Comparison of ENCODE assay signal across 2 fruit fly cellular contexts in genomic region chr3L:3935567-3936207, dm6.
A peak's percentile ranks its signal among the peaks of the same experiment; 100 is the strongest.
TF ChIP-seq lines count a peak whose summit lies in the region.

Eip63F-1 (minus strand) TSS chr3L:3935617.

TF ChIP-seq in whole organism, embryonic, 481 proteins besides CTCF, POLR2A, EP300 and RAD21 (continued from another document and continues in another):
- TF ChIP-seq CG13296 (GFP tag; optimal IDR thresholded peaks at IDR 0.05; lab: Kevin White, UChicago) (peak; percentile 70), CG15696 (tag; optimal IDR thresholded peaks at IDR 0.05; lab: Kevin White, UChicago) (no peak), CG12942 (GFP tag; optimal IDR thresholded peaks at IDR 0.05; lab: Kevin White, UChicago) (peak; percentile 42), vvl (GFP tag; IDR thresholded peaks at IDR 0.05; lab: Robert Waterston, UW) (peak; percentile 52), ken (GFP tag; IDR thresholded peaks at IDR 0.05; lab: Robert Waterston, UW) (peak; percentile 46; the same call in 1 of the 3 replicates), Hr3 (GFP tag; optimal IDR thresholded peaks at IDR 0.05; lab: Kevin White, UChicago) (peak; percentile 53), H2.0 (GFP tag; IDR thresholded peaks at IDR 0.05; lab: Robert Waterston, UW) (peak; percentile 51; the same call in 1 of the 2 replicates), gce (GFP tag; IDR thresholded peaks at IDR 0.05; lab: Robert Waterston, UW) (no peak), Ada2b (GFP tag; IDR thresholded peaks at IDR 0.05; lab: Robert Waterston, UW) (peak; percentile 35; the same call in 1 of the 2 replicates), HmgZ (tag; optimal IDR thresholded peaks at IDR 0.05; lab: Kevin White, UChicago) (peak; percentile 46), CG1792 (GFP tag; optimal IDR thresholded peaks at IDR 0.05; lab: Kevin White, UChicago) (peak; percentile 2), CG11695 (GFP tag; IDR thresholded peaks at IDR 0.05; lab: Robert Waterston, UW) (peak; percentile 40; the same call in 2 of the 3 replicates), fd96Cb (tag; optimal IDR thresholded peaks at IDR 0.05; lab: Kevin White, UChicago) (peak; percentile 65), CG1024 (GFP tag; IDR thresholded peaks at IDR 0.05; lab: Robert Waterston, UW) (peak; percentile 30; the same call in 1 of the 2 replicates), CG14050 (GFP tag; IDR thresholded peaks at IDR 0.05; lab: Robert Waterston, UW) (peak; percentile 54; the same call in 2 of the 3 replicates), Rfx (GFP tag; IDR thresholded peaks at IDR 0.05; lab: Robert Waterston, UW) (peak; percentile 68), CG5953 (GFP tag; IDR thresholded peaks at IDR 0.05; lab: Robert Waterston, UW) (peak; percentile 37; the same call in 1 of the 2 replicates), D (optimal IDR thresholded peaks at IDR 0.05; lab: Kevin White, UChicago) (no peak), D (GFP tag; optimal IDR thresholded peaks at IDR 0.05; lab: Kevin White, UChicago) (peak; percentile 52), CG9932 (GFP tag; IDR thresholded peaks at IDR 0.05; lab: Robert Waterston, UW) (peak; percentile 61), CG18262 (tag; optimal IDR thresholded peaks at IDR 0.05; lab: Kevin White, UChicago) (peak; percentile 69), CG15601 (tag; optimal IDR thresholded peaks at IDR 0.05; lab: Kevin White, UChicago) (peak; percentile 27), CG12236 (GFP tag; optimal IDR thresholded peaks at IDR 0.05; lab: Kevin White, UChicago) (no peak), CG13123 (GFP tag; optimal IDR thresholded peaks at IDR 0.05; lab: Kevin White, UChicago) (peak; percentile 4), fd3F (GFP tag; optimal IDR thresholded peaks at IDR 0.05; lab: Kevin White, UChicago) (peak; percentile 56), CG3847 (GFP tag; IDR thresholded peaks at IDR 0.05; lab: Robert Waterston, UW) (0 out of 2 replicates have a peak, but pooled peaks have one; percentile 42), Med (GFP tag; lab: Kevin White, UChicago) (peak; percentile 86), Abd-B (GFP tag; optimal IDR thresholded peaks at IDR 0.05; lab: Kevin White, UChicago) (peak; percentile 45), Hsf (GFP tag; optimal IDR thresholded peaks at IDR 0.05; lab: Kevin White, UChicago) (peak; percentile 38), Xrp1 (GFP tag; IDR thresholded peaks at IDR 0.05; lab: Robert Waterston, UW) (peak; percentile 19; the same call in 1 of the 2 replicates), Deaf1 (tag; optimal IDR thresholded peaks at IDR 0.05; lab: Kevin White, UChicago) (peak; percentile 51), zen (tag; optimal IDR thresholded peaks at IDR 0.05; lab: Kevin White, UChicago) (peak; percentile 32), psq (GFP tag; optimal IDR thresholded peaks at IDR 0.05; lab: Kevin White, UChicago) (peak; percentile 13), Oli (tag; optimal IDR thresholded peaks at IDR 0.05; lab: Kevin White, UChicago) (peak; percentile 78), CoRest (tag; optimal IDR thresholded peaks at IDR 0.05; lab: Kevin White, UChicago) (peak; percentile 83), Asciz (GFP tag; optimal IDR thresholded peaks at IDR 0.05; lab: Kevin White, UChicago) (peak; percentile 63), CG4404 (GFP tag; IDR thresholded peaks at IDR 0.05; lab: Robert Waterston, UW) (peak; percentile 19; the same call in 1 of the 2 replicates), ewg (GFP tag; optimal IDR thresholded peaks at IDR 0.05; lab: Kevin White, UChicago) (peak; percentile 32), Myb (GFP tag; optimal IDR thresholded peaks at IDR 0.05; lab: Kevin White, UChicago) (no peak), CG6254 (GFP tag; optimal IDR thresholded peaks at IDR 0.05; lab: Kevin White, UChicago) (peak; percentile 28), CG13424 (tag; optimal IDR thresholded peaks at IDR 0.05; lab: Kevin White, UChicago) (peak; percentile 74), CG9727 (GFP tag; optimal IDR thresholded peaks at IDR 0.05; lab: Kevin White, UChicago) (peak; percentile 64), Usf (GFP tag; optimal IDR thresholded peaks at IDR 0.05; lab: Kevin White, UChicago) (peak; percentile 45), CG12104 (GFP tag; optimal IDR thresholded peaks at IDR 0.05; lab: Kevin White, UChicago) (peak; percentile 43), CG9437 (GFP tag; optimal IDR thresholded peaks at IDR 0.05; lab: Kevin White, UChicago) (peak; percentile 75), Hmr (GFP tag; optimal IDR thresholded peaks at IDR 0.05; lab: Kevin White, UChicago) (peak; percentile 57), CG10366 (GFP tag; IDR thresholded peaks at IDR 0.05; lab: Robert Waterston, UW) (peak; percentile 63; the same call in 1 of the 2 replicates), CG17912 (GFP tag; optimal IDR thresholded peaks at IDR 0.05; lab: Kevin White, UChicago) (no peak), CG17328 (GFP tag; IDR thresholded peaks at IDR 0.05; lab: Robert Waterston, UW) (peak; percentile 44; the same call in 1 of the 2 replicates), Drgx (GFP tag; IDR thresholded peaks at IDR 0.05; lab: Robert Waterston, UW) (peak; percentile 48; the same call in 1 of the 2 replicates), Pdp1 (GFP tag; optimal IDR thresholded peaks at IDR 0.05; lab: Kevin White, UChicago) (peak in 1 of 2 experiments; percentile 14), cad (GFP tag; optimal IDR thresholded peaks at IDR 0.05; lab: Kevin White, UChicago) (no peak), nmo (GFP tag; optimal IDR thresholded peaks at IDR 0.05; lab: Kevin White, UChicago) (peak; percentile 80), tin (GFP tag; optimal IDR thresholded peaks at IDR 0.05; lab: Kevin White, UChicago) (peak; percentile 55), CG10274 (GFP tag; optimal IDR thresholded peaks at IDR 0.05; lab: Kevin White, UChicago) (peak; percentile 36), ranshi (GFP tag; IDR thresholded peaks at IDR 0.05; lab: Robert Waterston, UW) (peak; percentile 66), pho (GFP tag; optimal IDR thresholded peaks at IDR 0.05; lab: Kevin White, UChicago) (no peak), CG8944 (GFP tag; optimal IDR thresholded peaks at IDR 0.05; lab: Kevin White, UChicago) (no peak), CG8478 (optimal IDR thresholded peaks at IDR 0.05; lab: Kevin White, UChicago) (no peak), grau (tag; optimal IDR thresholded peaks at IDR 0.05; lab: Kevin White, UChicago) (peak; percentile 79), wor (GFP tag; IDR thresholded peaks at IDR 0.05; lab: Robert Waterston, UW) (peak; percentile 38; the same call in 1 of the 2 replicates), Hr51 (GFP tag; optimal IDR thresholded peaks at IDR 0.05; lab: Kevin White, UChicago) (peak in 1 of 2 experiments; percentile 85), CG13775 (GFP tag; optimal IDR thresholded peaks at IDR 0.05; lab: Kevin White, UChicago) (peak; percentile 55), CG12299 (tag; optimal IDR thresholded peaks at IDR 0.05; lab: Kevin White, UChicago) (peak; percentile 3)

TF ChIP-seq in whole organism, prepupa, 60 proteins besides CTCF, POLR2A, EP300 and RAD21 (continued from another document):
- TF ChIP-seq Gug (GFP tag; IDR thresholded peaks at IDR 0.05; lab: Robert Waterston, UW) (peak; percentile 44; the same call in 1 of the 2 replicates), CG34406 (GFP tag; optimal IDR thresholded peaks at IDR 0.05; lab: Kevin White, UChicago) (peak; percentile 1), dac (GFP tag; optimal IDR thresholded peaks at IDR 0.05; lab: Kevin White, UChicago) (no peak), eg (GFP tag; IDR thresholded peaks at IDR 0.05; lab: Robert Waterston, UW) (0 out of 3 replicates have a peak, but pooled peaks have one; percentile 34), Hr39 (GFP tag; optimal IDR thresholded peaks at IDR 0.05; lab: Kevin White, UChicago) (peak; percentile 15), fd59A (GFP tag; optimal IDR thresholded peaks at IDR 0.05; lab: Kevin White, UChicago) (no peak), CG7368 (GFP tag; optimal IDR thresholded peaks at IDR 0.05; lab: Kevin White, UChicago) (no peak), Hr38 (GFP tag; optimal IDR thresholded peaks at IDR 0.05; lab: Kevin White, UChicago) (no peak), esn (GFP tag; optimal IDR thresholded peaks at IDR 0.05; lab: Kevin White, UChicago) (peak; percentile 27), CG10631 (GFP tag; optimal IDR thresholded peaks at IDR 0.05; lab: Kevin White, UChicago) (no peak), net (GFP tag; optimal IDR thresholded peaks at IDR 0.05; lab: Kevin White, UChicago) (peak; percentile 36), Sox102F (GFP tag; optimal IDR thresholded peaks at IDR 0.05; lab: Kevin White, UChicago) (no peak), cyc (GFP tag; optimal IDR thresholded peaks at IDR 0.05; lab: Kevin White, UChicago) (peak; percentile 4), svp (GFP tag; lab: Kevin White, UChicago) (peak; percentile 62), achi (GFP tag; optimal IDR thresholded peaks at IDR 0.05; lab: Kevin White, UChicago) (peak; percentile 35), CG6163 (GFP tag; IDR thresholded peaks at IDR 0.05; lab: Robert Waterston, UW) (no peak; the same call in 2 of the 3 replicates), CG11762 (GFP tag; optimal IDR thresholded peaks at IDR 0.05; lab: Kevin White, UChicago; ENCODE audit: insufficient read depth) (no peak), Eip78C (GFP tag; lab: Kevin White, UChicago) (peak; percentile 76), CG6854 (GFP tag; optimal IDR thresholded peaks at IDR 0.05; lab: Kevin White, UChicago) (no peak), Sox15 (GFP tag; optimal IDR thresholded peaks at IDR 0.05; lab: Kevin White, UChicago) (no peak), Lpt (GFP tag; optimal IDR thresholded peaks at IDR 0.05; lab: Kevin White, UChicago) (no peak), CG3032 (tag; optimal IDR thresholded peaks at IDR 0.05; lab: Kevin White, UChicago) (no peak), CG4318 (GFP tag; optimal IDR thresholded peaks at IDR 0.05; lab: Kevin White, UChicago) (peak; percentile 12), Hr4 (GFP tag; optimal IDR thresholded peaks at IDR 0.05; lab: Kevin White, UChicago) (peak; percentile 66), CG32006 (GFP tag; optimal IDR thresholded peaks at IDR 0.05; lab: Kevin White, UChicago) (peak; percentile 69), OdsH (GFP tag; optimal IDR thresholded peaks at IDR 0.05; lab: Kevin White, UChicago) (peak; percentile 54), CG15336 (GFP tag; IDR thresholded peaks at IDR 0.05; lab: Robert Waterston, UW) (peak; percentile 62), CG11294 (GFP tag; IDR thresholded peaks at IDR 0.05; lab: Robert Waterston, UW) (no peak), Met (GFP tag; optimal IDR thresholded peaks at IDR 0.05; lab: Kevin White, UChicago) (peak; percentile 19), pdm3 (GFP tag; optimal IDR thresholded peaks at IDR 0.05; lab: Kevin White, UChicago) (peak; percentile 20), CG8632 (GFP tag; optimal IDR thresholded peaks at IDR 0.05; lab: Kevin White, UChicago) (no peak), vri (GFP tag; optimal IDR thresholded peaks at IDR 0.05; lab: Kevin White, UChicago) (no peak), Smox (GFP tag; optimal IDR thresholded peaks at IDR 0.05; lab: Kevin White, UChicago) (no peak), CG11902 (GFP tag; optimal IDR thresholded peaks at IDR 0.05; lab: Kevin White, UChicago) (no peak), CG8319 (GFP tag; optimal IDR thresholded peaks at IDR 0.05; lab: Kevin White, UChicago) (no peak), salr (GFP tag; optimal IDR thresholded peaks at IDR 0.05; lab: Kevin White, UChicago) (peak in 1 of 2 experiments; percentile 45)
TF ChIP-seq in whole organism, prepupa: peak in this region for 22.
